Worm (Caenorhabditis elegans) whole organism, late embryonic: ENCODE data around the gene gsto-3.
"Not testable (repeated sequence)": the region's sequence is repeated elsewhere in the genome, so short reads cannot be mapped to it uniquely, and the experiment has no call there.

Source experiments
- K02D7.2 ChIP-seq: sonication (generic microtip); optimal IDR thresholded peaks from 2 replicates; lab custom pipeline; 2017; ENCODE audit warnings: mild to moderate bottlenecking, missing genetic modification characterization, missing compliant biosample characterization
- ahr-1 ChIP-seq: sonication (generic microtip); optimal IDR thresholded peaks from 2 replicates; lab custom pipeline; 2016; ENCODE audit warnings: missing genetic modification characterization, missing compliant biosample characterization
- ceh-14 ChIP-seq: sonication (generic microtip); optimal IDR thresholded peaks from 2 replicates; lab custom pipeline; 2016; ENCODE audit warnings: missing genotype, missing genetic modification characterization, missing compliant biosample characterization
- ceh-22 ChIP-seq: sonication (generic microtip); optimal IDR thresholded peaks from 2 replicates; lab custom pipeline; 2017; ENCODE audit warnings: missing biosample characterization, missing genetic modification characterization
- ceh-24 ChIP-seq: sonication (generic microtip); optimal IDR thresholded peaks from 2 replicates; lab custom pipeline; 2016; ENCODE audit warnings: mild to moderate bottlenecking, missing genetic modification characterization, missing compliant biosample characterization
- ceh-30 ChIP-seq: fragments of 150-350 bp; optimal IDR thresholded peaks from 2 replicates; lab custom pipeline; 2014; ENCODE audit warnings: missing biosample characterization, missing genetic modification characterization
- ceh-34 ChIP-seq: sonication (generic microtip); optimal IDR thresholded peaks from 2 replicates; lab custom pipeline; 2016; ENCODE audit warnings: mild to moderate bottlenecking, missing genetic modification characterization, missing compliant biosample characterization
- ceh-45 ChIP-seq: fragments of 200-800 bp; sonication (Bioruptor generic); IDR thresholded peaks from 2 replicates; pipeline ENCODE4 v1.3.6; 2022; ENCODE audit warnings: missing genetic modification reagents, missing genetic modification characterization, missing compliant biosample characterization
- ceh-48 ChIP-seq: sonication (generic microtip); optimal IDR thresholded peaks from 2 replicates; lab custom pipeline; 2016; ENCODE audit warnings: missing genetic modification characterization, inconsistent platforms, missing compliant biosample characterization
- ceh-6 ChIP-seq: fragments of 200-800 bp; sonication (Bioruptor generic); optimal IDR thresholded peaks from 2 replicates; lab custom pipeline; 2018; ENCODE audit warnings: mild to moderate bottlenecking, missing genetic modification characterization, missing compliant biosample characterization
- elt-2 ChIP-seq: sonication (generic microtip); optimal IDR thresholded peaks from 2 replicates; lab custom pipeline; 2016; ENCODE audit warnings: missing genetic modification reagents, missing genetic modification characterization, missing compliant biosample characterization
- gmeb-2 ChIP-seq: sonication (generic microtip); optimal IDR thresholded peaks from 2 replicates; lab custom pipeline; 2016; ENCODE audit warnings: missing genetic modification characterization, inconsistent platforms, missing compliant biosample characterization
- hlh-15 ChIP-seq: sonication (generic microtip); optimal IDR thresholded peaks from 2 replicates; lab custom pipeline; 2016; ENCODE audit warnings: missing genetic modification characterization, missing compliant biosample characterization
- hlh-30 ChIP-seq: sonication (generic microtip); optimal IDR thresholded peaks from 2 replicates; lab custom pipeline; 2017; ENCODE audit warnings: antibody characterized with exemption, missing genetic modification characterization, missing compliant biosample characterization; ENCODE audit not compliant: insufficient read depth
- mec-3 ChIP-seq: sonication (generic microtip); optimal IDR thresholded peaks from 2 replicates; lab custom pipeline; 2016; ENCODE audit warnings: borderline replicate concordance, missing genetic modification characterization, missing compliant biosample characterization
- nfya-1 ChIP-seq: sonication (generic microtip); optimal IDR thresholded peaks from 2 replicates; lab custom pipeline; 2017; ENCODE audit warnings: missing genetic modification characterization, mild to moderate bottlenecking, missing compliant biosample characterization, antibody characterized with exemption, moderate library complexity
- nhr-11 ChIP-seq: fragments of 150-350 bp; optimal IDR thresholded peaks from 2 replicates; lab custom pipeline; 2014; ENCODE audit warnings: missing biosample characterization, missing genetic modification characterization
- nhr-232 ChIP-seq: sonication (generic microtip); optimal IDR thresholded peaks from 2 replicates; lab custom pipeline; 2016; ENCODE audit warnings: missing genetic modification characterization, missing compliant biosample characterization
- odd-2 ChIP-seq: sonication (generic microtip); optimal IDR thresholded peaks from 2 replicates; lab custom pipeline; 2017; ENCODE audit warnings: antibody characterized with exemption, mild to moderate bottlenecking, missing genetic modification characterization, missing compliant biosample characterization
- pag-3 ChIP-seq: sonication (generic microtip); optimal IDR thresholded peaks from 2 replicates; lab custom pipeline; 2016; ENCODE audit warnings: missing compliant biosample characterization, missing genetic modification characterization, borderline replicate concordance
- pqm-1 ChIP-seq: sonication (generic microtip); optimal IDR thresholded peaks from 2 replicates; lab custom pipeline; 2016; ENCODE audit warnings: missing genetic modification characterization, missing compliant biosample characterization
- ref-2 ChIP-seq: sonication (generic microtip); optimal IDR thresholded peaks from 2 replicates; lab custom pipeline; 2016; ENCODE audit warnings: missing genetic modification characterization, missing compliant biosample characterization
- sdc-2 ChIP-seq: sonication (generic microtip); optimal IDR thresholded peaks from 2 replicates; lab custom pipeline; 2016; ENCODE audit warnings: missing genotype, missing genetic modification characterization, missing compliant biosample characterization
- sox-4 ChIP-seq: sonication (generic microtip); optimal IDR thresholded peaks from 2 replicates; lab custom pipeline; 2017; ENCODE audit warnings: mild to moderate bottlenecking, missing genetic modification characterization, inconsistent platforms, missing compliant biosample characterization
- tbx-2 ChIP-seq: sonication (generic microtip); optimal IDR thresholded peaks from 2 replicates; lab custom pipeline; 2016; ENCODE audit warnings: missing genetic modification characterization, missing compliant biosample characterization
- tbx-7 ChIP-seq: sonication (generic microtip); optimal IDR thresholded peaks from 2 replicates; lab custom pipeline; 2016; ENCODE audit warnings: missing genotype, missing genetic modification characterization, missing compliant biosample characterization
- ttx-3 ChIP-seq: sonication (generic microtip); optimal IDR thresholded peaks from 2 replicates; lab custom pipeline; 2016; ENCODE audit warnings: missing genetic modification reagents, missing genetic modification characterization, missing compliant biosample characterization
- unc-3 ChIP-seq, 2 experiments: fragments of 200-800 bp in 1 of 2; sonication (Bioruptor generic) in 1 of 2; sonication (generic microtip) in 1 of 2; conservative IDR thresholded peaks in 1 of 2; optimal IDR thresholded peaks in 1 of 2; 2 replicates each; pipeline versions ENCODE4 v1.3.6 to Lab custom; 2016 to 2022; ENCODE audit warnings: missing compliant biosample characterization in 2 of 2, missing genetic modification characterization in 2 of 2, missing genetic modification reagents in 1 of 2
- unc-42 ChIP-seq: sonication (generic microtip); optimal IDR thresholded peaks from 2 replicates; lab custom pipeline; 2016; ENCODE audit warnings: missing genotype, missing genetic modification characterization, missing compliant biosample characterization
- unc-55 ChIP-seq: sonication (generic microtip); optimal IDR thresholded peaks from 2 replicates; lab custom pipeline; 2017; ENCODE audit warnings: missing biosample characterization, missing genetic modification reagents, missing genetic modification characterization
- zip-5 ChIP-seq: sonication (generic microtip); optimal IDR thresholded peaks from 2 replicates; lab custom pipeline; 2016; ENCODE audit warnings: missing genetic modification characterization, missing compliant biosample characterization
- ztf-16 ChIP-seq: sonication (generic microtip); optimal IDR thresholded peaks from 2 replicates; lab custom pipeline; 2017; ENCODE audit warnings: missing genetic modification characterization, missing compliant biosample characterization

The gsto-3 gene

DNA sequence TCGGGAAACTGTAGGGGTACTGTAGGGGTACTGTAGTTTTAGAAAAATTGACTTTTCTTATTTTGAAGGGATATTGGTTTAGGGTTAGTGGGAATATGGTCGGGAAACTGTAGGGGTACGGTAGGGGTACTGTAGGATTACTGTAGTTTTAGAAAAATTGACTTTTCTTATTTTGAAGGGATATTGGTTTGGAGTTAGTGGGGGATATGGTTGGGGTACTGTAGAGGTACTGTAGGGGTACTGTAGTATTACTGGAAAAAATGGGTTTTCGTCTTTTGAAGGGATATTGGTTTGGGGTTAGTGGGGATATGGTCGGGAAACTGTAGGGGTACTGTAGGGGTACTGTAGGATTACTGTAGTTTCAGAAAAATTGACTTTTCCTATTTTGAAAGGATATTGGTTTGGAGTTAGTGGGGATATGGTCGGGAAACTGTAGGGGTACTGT lies 34.3 kb upstream of the gsto-3 start:
- peak; percentile 71 for TF ChIP-seq ceh-45 (GFP tag; lab: Robert Waterston, UW)
- peak; percentile 37; the same call in 1 of the 2 replicates for TF ChIP-seq unc-3 (GFP tag; conservative IDR thresholded peaks at IDR 0.05; lab: Robert Waterston, UW)
- TF ChIP-seq unc-3 (tag; optimal IDR thresholded peaks at IDR 0.05; lab: Kevin White, UChicago), result not testable (repeated sequence)

DNA sequence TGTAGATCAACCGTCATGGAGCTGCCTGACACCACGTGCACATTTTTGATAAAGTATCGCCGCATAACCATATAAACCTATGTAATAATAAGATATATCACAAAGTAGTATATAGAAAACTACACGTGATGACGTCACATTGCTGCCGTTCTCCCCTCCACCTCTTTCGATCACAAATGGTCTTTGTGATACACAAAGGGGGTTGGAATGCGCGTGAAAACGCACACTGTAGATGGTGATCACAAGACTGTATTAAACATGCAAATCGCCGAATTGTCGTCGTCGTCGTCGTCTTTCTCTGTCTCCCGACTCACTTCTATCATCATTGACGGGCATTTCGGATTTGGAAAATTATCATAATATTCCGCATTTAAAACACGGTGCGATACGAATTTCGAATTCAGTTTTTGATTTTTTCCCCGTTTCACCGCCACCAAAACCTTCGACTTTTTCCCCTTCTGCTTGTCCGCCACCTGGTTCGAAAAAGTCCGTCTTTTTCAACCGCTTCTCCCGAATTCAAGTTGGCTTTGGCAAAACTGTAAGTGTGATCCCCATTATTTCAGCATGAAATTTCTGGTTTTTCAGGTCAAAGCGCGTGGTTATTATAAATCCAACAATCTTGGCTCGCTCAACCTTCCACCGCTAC lies 21.2 kb upstream of the gsto-3 start, which contains the start of the genes Y55B1BL.1 and Y55B1BL.2:
Gene Y55B1BL.1, plus strand, starts transcription at position 217 of the 646 bp plus-strand sequence.
Gene Y55B1BL.2, plus strand, starts transcription at position 596 of the 646 bp plus-strand sequence.
- TF ChIP-seq hlh-30 (tag; lab: Kevin White, UChicago) (peak; percentile 45), tbx-2 (tag; lab: Kevin White, UChicago) (no peak)

DNA sequence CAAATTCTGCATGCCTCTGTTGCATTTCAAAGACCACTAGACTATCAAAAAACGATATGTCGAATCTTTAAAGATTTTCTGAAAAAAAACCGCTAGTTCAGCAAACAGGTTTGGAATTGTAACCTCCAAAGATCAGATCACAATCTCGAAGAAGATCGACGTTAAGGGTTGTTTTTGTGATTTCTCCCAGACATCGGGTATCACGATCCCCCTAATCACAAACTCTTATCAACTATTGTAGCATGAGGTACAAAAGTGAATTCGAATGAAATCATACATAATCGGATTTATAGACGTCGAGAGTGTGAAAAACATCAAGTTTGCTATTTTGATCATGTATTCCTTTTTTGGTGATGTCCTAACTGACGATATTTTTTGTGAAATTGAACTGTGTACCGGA lies 19.8 kb upstream of the gsto-3 start:
- TF ChIP-seq pqm-1 (tag; lab: Kevin White, UChicago), result no peak
- no peak for TF ChIP-seq ceh-24 (tag; lab: Kevin White, UChicago)
- TF ChIP-seq nhr-11 (tag; lab: Kevin White, UChicago), result no peak
- no peak for TF ChIP-seq unc-42 (tag; lab: Kevin White, UChicago)
- TF ChIP-seq, all 69 proteins: peak for 0

DNA sequence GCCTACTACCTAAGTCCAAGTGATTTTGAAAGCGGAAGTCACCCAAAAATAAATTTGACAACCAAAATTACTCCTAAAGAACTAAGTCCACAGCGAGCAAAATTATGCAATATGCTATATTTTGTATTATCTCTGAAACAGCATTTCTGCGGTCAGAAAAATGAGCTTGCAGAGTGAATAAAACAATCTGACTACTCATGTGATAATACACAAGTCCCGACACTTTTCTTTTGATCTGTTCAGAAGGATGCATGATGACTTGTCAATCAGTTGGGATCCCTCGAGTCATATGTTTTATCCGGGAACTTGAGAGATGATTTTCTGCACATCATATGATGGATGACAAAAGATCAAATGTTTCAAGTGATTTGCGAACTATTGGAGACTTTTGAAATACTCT lies 4.0 kb upstream of the gsto-3 start:
- TF ChIP-seq gmeb-2 (no peak), ceh-14 (no peak), tbx-7 (tag; lab: Kevin White, UChicago) (no peak), mec-3 (tag; lab: Kevin White, UChicago) (no peak), unc-55 (GFP tag; lab: Kevin White, UChicago) (no peak), ttx-3 (tag; lab: Kevin White, UChicago) (no peak), elt-2 (tag; lab: Kevin White, UChicago) (no peak), nfya-1 (tag; lab: Kevin White, UChicago) (no peak), ahr-1 (tag; lab: Kevin White, UChicago) (no peak)
- TF ChIP-seq, all 69 proteins: peak for 0

DNA sequence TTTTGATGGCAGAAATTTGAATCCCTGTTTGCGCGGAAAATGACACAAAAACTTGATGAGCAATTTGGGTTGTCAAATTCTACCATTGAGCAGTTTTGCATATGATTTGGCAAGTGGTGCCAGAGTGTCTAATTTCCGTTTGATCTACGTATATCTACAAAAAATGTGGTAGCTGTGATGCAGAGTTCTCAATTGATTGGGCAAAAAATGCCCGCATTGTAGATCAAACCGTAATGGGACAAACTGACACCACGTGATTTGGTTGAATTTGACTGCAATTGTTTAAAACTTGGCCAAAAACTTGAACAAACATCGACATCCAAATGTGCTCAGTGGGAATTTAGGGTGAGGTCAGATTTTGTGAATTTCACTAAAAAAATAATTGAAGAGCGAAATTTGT lies 1.4 kb upstream of the gsto-3 start, which contains the start of gene K10F12.7:
Gene K10F12.7, minus strand, starts transcription at position 101 of the 400 bp plus-strand sequence.
- TF ChIP-seq ceh-6 (GFP tag; lab: Kevin White, UChicago), result no peak
- TF ChIP-seq nfya-1 (tag; lab: Kevin White, UChicago), result no peak
- TF ChIP-seq ceh-34 (tag; lab: Kevin White, UChicago), result no peak
- TF ChIP-seq ref-2, result no peak
- TF ChIP-seq odd-2 (tag; lab: Kevin White, UChicago), result no peak
- TF ChIP-seq hlh-15 (tag; lab: Kevin White, UChicago), result no peak
- TF ChIP-seq zip-5 (tag; lab: Kevin White, UChicago), result no peak

DNA sequence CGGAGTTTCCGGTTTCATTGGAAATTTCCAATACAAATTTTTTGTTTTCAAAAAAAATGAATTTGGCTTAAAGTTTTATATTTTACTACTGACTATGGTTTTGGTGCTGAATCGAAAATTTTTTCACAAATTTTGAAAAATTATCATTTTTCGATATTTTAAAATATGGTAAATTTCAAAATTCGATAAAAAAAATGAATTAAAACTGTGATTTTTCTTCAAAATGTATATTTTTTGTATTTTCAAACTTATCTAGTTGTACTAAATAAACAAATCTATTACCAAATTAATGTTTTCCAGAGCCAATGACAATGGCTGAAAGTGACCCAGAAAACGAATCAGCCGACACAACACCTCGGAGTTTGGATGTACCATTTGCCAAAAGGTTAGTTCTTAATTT lies 15.4 kb downstream of the gsto-3 start, which contains the start of gene pll-1:
Gene pll-1, plus strand, starts transcription at position 301 of the 400 bp plus-strand sequence.
- no peak for TF ChIP-seq ceh-30 (tag; lab: Kevin White, UChicago)
- TF ChIP-seq sox-4, result no peak
- TF ChIP-seq elt-2 (tag; lab: Kevin White, UChicago), result no peak
- no peak for TF ChIP-seq nhr-232 (tag; lab: Kevin White, UChicago)
- no peak for TF ChIP-seq ceh-22
- TF ChIP-seq sdc-2 (tag; lab: Kevin White, UChicago), result no peak
- no peak for TF ChIP-seq pag-3
- no peak for TF ChIP-seq ztf-16 (tag; lab: Kevin White, UChicago)
- TF ChIP-seq K02D7.2 (tag; lab: Kevin White, UChicago), result no peak
- no peak for TF ChIP-seq ceh-48
- no peak for TF ChIP-seq hlh-30 (tag; lab: Kevin White, UChicago)
